Fruit fly (Drosophila melanogaster) whole organism, embryonic: ENCODE data around the gene Send1.

Experiments
- ATbp ChIP-seq: fragments of 200-800 bp; sonication (Bioruptor generic); optimal IDR thresholded peaks from 2 replicates; lab custom pipeline; 2017; ENCODE audit warnings: missing biosample characterization, mild to moderate bottlenecking, missing genetic modification characterization, missing genetic modification reagents
- Atf3 ChIP-seq: fragments of 200-800 bp; sonication (Bioruptor generic); optimal IDR thresholded peaks from 3 replicates; lab custom pipeline; 2016; ENCODE audit warnings: missing biosample characterization, missing genetic modification characterization
- CG13624 ChIP-seq: fragments of 200-800 bp; sonication (Bioruptor generic); optimal IDR thresholded peaks from 2 replicates; lab custom pipeline; 2016; ENCODE audit warnings: missing biosample characterization, missing genetic modification characterization
- CG13775 ChIP-seq: fragments of 200-800 bp; sonication (Bioruptor generic); optimal IDR thresholded peaks from 3 replicates; lab custom pipeline; 2017; ENCODE audit warnings: missing biosample characterization, mild to moderate bottlenecking, missing genetic modification characterization
- CG14441 ChIP-seq: fragments of 200-800 bp; sonication (Bioruptor generic); IDR thresholded peaks from 2 replicates; pipeline ENCODE4 v1.3.6; 2022; ENCODE audit warnings: missing biosample characterization, missing genetic modification characterization
- CG14860 ChIP-seq: fragments of 200-800 bp; sonication (Bioruptor generic); IDR thresholded peaks from 3 replicates; pipeline ENCODE4 v1.3.6; 2022; ENCODE audit warnings: missing biosample characterization, missing genetic modification characterization; ENCODE audit not compliant: partially characterized antibody
- CG1647 ChIP-seq: fragments of 200-800 bp; sonication (Bioruptor generic); optimal IDR thresholded peaks from 3 replicates; lab custom pipeline; 2016; ENCODE audit warnings: missing biosample characterization, missing genetic modification characterization
- CG16815 ChIP-seq: fragments of 200-800 bp; sonication (Bioruptor generic); optimal IDR thresholded peaks from 3 replicates; lab custom pipeline; 2017; ENCODE audit warnings: missing biosample characterization, mild to moderate bottlenecking, missing genetic modification characterization
- CG17359 ChIP-seq: fragments of 200-800 bp; sonication (Bioruptor generic); optimal IDR thresholded peaks from 3 replicates; lab custom pipeline; 2018; ENCODE audit warnings: missing biosample characterization, mild to moderate bottlenecking, missing genetic modification characterization, moderate library complexity
- CG2129 ChIP-seq: fragments of 200-800 bp; sonication (Bioruptor generic); IDR thresholded peaks from 2 replicates; pipeline ENCODE4 v1.3.6; 2022; ENCODE audit warnings: missing biosample characterization, missing genetic modification characterization; ENCODE audit not compliant: partially characterized antibody
- CG30020 ChIP-seq: fragments of 200-800 bp; optimal IDR thresholded peaks from 2 replicates; lab custom pipeline; 2019; ENCODE audit warnings: missing biosample characterization, mild to moderate bottlenecking, missing genetic modification characterization, moderate library complexity
- CG32532 ChIP-seq: fragments of 200-800 bp; sonication (Bioruptor generic); IDR thresholded peaks from 2 replicates; pipeline ENCODE4 v1.3.6; 2022; ENCODE audit warnings: missing biosample characterization, missing genetic modification characterization
- CG42726 ChIP-seq: fragments of 200-800 bp; sonication (Bioruptor generic); IDR thresholded peaks from 2 replicates; pipeline ENCODE4 v1.3.6; 2022; ENCODE audit warnings: missing biosample characterization, missing genetic modification characterization; ENCODE audit not compliant: partially characterized antibody
- CG5180 ChIP-seq: fragments of 200-800 bp; sonication (Bioruptor generic); optimal IDR thresholded peaks from 3 replicates; lab custom pipeline; 2017; ENCODE audit warnings: missing biosample characterization, missing genetic modification characterization, mild to moderate bottlenecking, moderate library complexity, missing genetic modification reagents
- CG6813 ChIP-seq: fragments of 200-800 bp; sonication (Bioruptor generic); optimal IDR thresholded peaks from 2 replicates; lab custom pipeline; 2017; ENCODE audit warnings: missing biosample characterization, missing genetic modification characterization, mild to moderate bottlenecking, moderate library complexity, missing genetic modification reagents
- CG7786 ChIP-seq: fragments of 200-800 bp; sonication (Bioruptor generic); optimal IDR thresholded peaks from 2 replicates; lab custom pipeline; 2016; ENCODE audit warnings: missing biosample characterization, missing genetic modification characterization
- CG8089 ChIP-seq: fragments of 200-800 bp; sonication (Bioruptor generic); optimal IDR thresholded peaks from 3 replicates; lab custom pipeline; 2016; ENCODE audit warnings: missing biosample characterization, missing genetic modification characterization
- CG8388 ChIP-seq: fragments of 200-800 bp; sonication (Bioruptor generic); optimal IDR thresholded peaks from 2 replicates; lab custom pipeline; 2019; ENCODE audit warnings: missing biosample characterization, mild to moderate bottlenecking, missing genetic modification characterization, moderate library complexity
- CoRest ChIP-seq: fragments of 200-800 bp; sonication (Bioruptor generic); optimal IDR thresholded peaks from 3 replicates; lab custom pipeline; 2018; ENCODE audit warnings: missing biosample characterization, mild to moderate bottlenecking, missing genetic modification characterization, moderate library complexity
- Deaf1 ChIP-seq: fragments of 200-800 bp; optimal IDR thresholded peaks from 3 replicates; lab custom pipeline; 2019; ENCODE audit warnings: missing biosample characterization, mild to moderate bottlenecking, missing genetic modification characterization, moderate library complexity
- Dref ChIP-seq: fragments of 200-800 bp; sonication (Bioruptor generic); IDR thresholded peaks from 2 replicates; pipeline ENCODE4 v1.3.6; 2022; ENCODE audit warnings: missing biosample characterization, missing genetic modification characterization
- Elba2 ChIP-seq: fragments of 200-800 bp; sonication (Bioruptor generic); optimal IDR thresholded peaks from 3 replicates; lab custom pipeline; 2016; ENCODE audit warnings: missing biosample characterization, missing genetic modification characterization
- Gug ChIP-seq: fragments of 200-800 bp; sonication (Bioruptor generic); IDR thresholded peaks from 4 replicates; pipeline ENCODE4 v1.3.6; 2022; ENCODE audit warnings: missing biosample characterization, missing genetic modification characterization
- H2.0 ChIP-seq: fragments of 200-800 bp; sonication (Bioruptor generic); IDR thresholded peaks from 2 replicates; pipeline ENCODE4 v1.3.6; 2022; ENCODE audit warnings: missing biosample characterization, missing genetic modification characterization
- HHEX ChIP-seq: fragments of 200-800 bp; sonication (Bioruptor generic); optimal IDR thresholded peaks from 3 replicates; lab custom pipeline; 2017; ENCODE audit warnings: missing biosample characterization, mild to moderate bottlenecking, missing genetic modification characterization, missing genetic modification reagents
- Hand ChIP-seq: fragments of 200-800 bp; sonication (Bioruptor generic); optimal IDR thresholded peaks from 2 replicates; lab custom pipeline; 2017; ENCODE audit warnings: mild to moderate bottlenecking, missing biosample characterization, missing genetic modification reagents, missing genetic modification characterization
- Hr3 ChIP-seq: fragments of 200-800 bp; sonication (Bioruptor generic); optimal IDR thresholded peaks from 3 replicates; lab custom pipeline; 2016; ENCODE audit warnings: missing biosample characterization, missing genetic modification characterization
- Hsf ChIP-seq: fragments of 200-800 bp; sonication (Bioruptor generic); optimal IDR thresholded peaks from 3 replicates; lab custom pipeline; 2016; ENCODE audit warnings: missing biosample characterization, missing genetic modification characterization
- NC2α ChIP-seq: fragments of 200-800 bp; sonication (Bioruptor generic); optimal IDR thresholded peaks from 2 replicates; lab custom pipeline; 2016; ENCODE audit warnings: missing biosample characterization, missing genetic modification characterization
- Oli ChIP-seq: fragments of 200-800 bp; sonication (Bioruptor generic); optimal IDR thresholded peaks from 2 replicates; lab custom pipeline; 2018; ENCODE audit warnings: missing biosample characterization, mild to moderate bottlenecking, missing genetic modification characterization, moderate library complexity
- Scr ChIP-seq: fragments of 200-800 bp; sonication (Bioruptor generic); IDR thresholded peaks from 2 replicates; pipeline ENCODE4 v1.3.6; 2022; ENCODE audit warnings: missing biosample characterization, missing genetic modification characterization; ENCODE audit not compliant: partially characterized antibody
- Sox102F ChIP-seq: fragments of 200-800 bp; sonication (Bioruptor generic); optimal IDR thresholded peaks from 2 replicates; lab custom pipeline; 2018; ENCODE audit warnings: missing biosample characterization, mild to moderate bottlenecking, missing genetic modification characterization, moderate library complexity
- Usf ChIP-seq: fragments of 200-800 bp; sonication (Bioruptor generic); optimal IDR thresholded peaks from 2 replicates; lab custom pipeline; 2017; ENCODE audit warnings: missing genotype, missing biosample characterization, missing genetic modification characterization
- ac ChIP-seq: fragments of 200-800 bp; sonication (Bioruptor generic); optimal IDR thresholded peaks from 3 replicates; lab custom pipeline; 2017; ENCODE audit warnings: missing biosample characterization, mild to moderate bottlenecking, missing genetic modification characterization
- chn ChIP-seq: fragments of 200-800 bp; sonication (Bioruptor generic); optimal IDR thresholded peaks from 2 replicates; lab custom pipeline; 2016; ENCODE audit warnings: missing biosample characterization, missing genetic modification characterization
- disco-r ChIP-seq: fragments of 200-800 bp; sonication (Bioruptor generic); optimal IDR thresholded peaks from 2 replicates; lab custom pipeline; 2016; ENCODE audit warnings: missing biosample characterization, missing genetic modification characterization
- dm ChIP-seq: fragments of 200-800 bp; sonication (Bioruptor generic); optimal IDR thresholded peaks from 3 replicates; lab custom pipeline; 2016; ENCODE audit warnings: missing biosample characterization, missing genetic modification characterization
- gcm2 ChIP-seq: fragments of 200-800 bp; sonication (Bioruptor generic); optimal IDR thresholded peaks from 2 replicates; lab custom pipeline; 2016; ENCODE audit warnings: missing biosample characterization, missing genetic modification characterization
- gfzf ChIP-seq: fragments of 200-800 bp; sonication (Bioruptor generic); optimal IDR thresholded peaks from 2 replicates; lab custom pipeline; 2016; ENCODE audit warnings: missing biosample characterization, mild to moderate bottlenecking, missing genetic modification characterization, moderate library complexity
- h ChIP-seq: fragments of >200 bp; optimal IDR thresholded peaks from 2 replicates; lab custom pipeline; 2017
- jumu ChIP-seq: fragments of 200-800 bp; sonication (Bioruptor generic); optimal IDR thresholded peaks from 3 replicates; lab custom pipeline; 2016; ENCODE audit warnings: missing biosample characterization, missing genetic modification characterization
- onecut ChIP-seq: fragments of 200-800 bp; sonication (Bioruptor generic); IDR thresholded peaks from 2 replicates; pipeline ENCODE4 v1.3.6; 2022; ENCODE audit warnings: missing biosample characterization, missing genetic modification characterization
- p53 ChIP-seq: fragments of 200-800 bp; sonication (Bioruptor generic); optimal IDR thresholded peaks from 2 replicates; lab custom pipeline; 2016; ENCODE audit warnings: missing biosample characterization, missing genetic modification characterization
- pan ChIP-seq, 4 experiments: fragments of >200 bp in 3 of 4; fragments of 200-800 bp in 1 of 4; sonication (Bioruptor generic) in 1 of 4; optimal IDR thresholded peaks in 3 of 4; IDR thresholded peaks in 1 of 4; 2 replicates each; pipeline versions ENCODE4 v1.3.6 to Lab custom; 2017 to 2022; ENCODE audit warnings: missing biosample characterization in 2 of 4, missing genetic modification characterization in 2 of 4, mixed read lengths in 1 of 4
- pros ChIP-seq: fragments of 200-800 bp; sonication (Bioruptor generic); optimal IDR thresholded peaks from 3 replicates; lab custom pipeline; 2019; ENCODE audit warnings: missing biosample characterization, mild to moderate bottlenecking, missing genetic modification characterization, moderate library complexity
- ro ChIP-seq: fragments of 200-800 bp; sonication (Bioruptor generic); IDR thresholded peaks from 2 replicates; pipeline ENCODE4 v1.3.6; 2022; ENCODE audit warnings: missing biosample characterization, missing genetic modification characterization
- sens-2 ChIP-seq: fragments of 200-800 bp; sonication (Bioruptor generic); IDR thresholded peaks from 2 replicates; pipeline ENCODE4 v1.3.6; 2022; ENCODE audit warnings: missing biosample characterization, missing genetic modification characterization
- sqz ChIP-seq: fragments of 200-800 bp; sonication (Bioruptor generic); optimal IDR thresholded peaks from 3 replicates; lab custom pipeline; 2018; ENCODE audit warnings: missing biosample characterization, mild to moderate bottlenecking, missing genetic modification characterization
- tio ChIP-seq: fragments of 200-800 bp; sonication (Bioruptor generic); optimal IDR thresholded peaks from 2 replicates; lab custom pipeline; 2017; ENCODE audit warnings: missing biosample characterization, missing genetic modification characterization, inconsistent platforms
- zen ChIP-seq: fragments of 200-800 bp; sonication (Bioruptor generic); optimal IDR thresholded peaks from 3 replicates; lab custom pipeline; 2018; ENCODE audit warnings: missing biosample characterization, mild to moderate bottlenecking, missing genetic modification characterization, moderate library complexity
- zf30C ChIP-seq: fragments of 200-800 bp; sonication (Bioruptor generic); optimal IDR thresholded peaks from 3 replicates; lab custom pipeline; 2018; ENCODE audit warnings: missing biosample characterization, mild to moderate bottlenecking, missing genetic modification characterization

Send1 gene

dm6 chr2L:2214004-2214403 lies 40.8 kb downstream of the Send1 start, which contains the start of the genes Uch and CG34174 (continued):
- TF ChIP-seq Hsf (peak; percentile 1), Usf (GFP tag; lab: Kevin White, UChicago) (no peak), CG13624 (GFP tag; lab: Kevin White, UChicago) (peak; percentile 45), pan (optimal IDR thresholded peaks at IDR 0.05; lab: Kevin White, UChicago) (no peak), pan (GFP tag; optimal IDR thresholded peaks at IDR 0.05 in 1 of 2, IDR thresholded peaks at IDR 0.05 in 1 of 2) (no peak), CG8388 (GFP tag; lab: Kevin White, UChicago) (no peak), CoRest (tag; lab: Kevin White, UChicago) (peak; percentile 29), Gug (GFP tag; lab: Robert Waterston, UW) (no peak), CG16815 (GFP tag; lab: Kevin White, UChicago) (no peak), Oli (tag; lab: Kevin White, UChicago) (no peak), h (lab: Kevin White, UChicago) (no peak), CG1647 (GFP tag; lab: Kevin White, UChicago) (no peak), chn (no peak), ac (GFP tag; lab: Kevin White, UChicago) (no peak), CG13775 (GFP tag; lab: Kevin White, UChicago) (no peak), CG5180 (GFP tag; lab: Kevin White, UChicago) (no peak), ATbp (GFP tag; lab: Kevin White, UChicago) (no peak), zf30C (GFP tag; lab: Kevin White, UChicago) (no peak), p53 (GFP tag; lab: Kevin White, UChicago) (no peak), CG8089 (no peak), CG32532 (GFP tag; lab: Robert Waterston, UW) (no peak), CG14860 (GFP tag; lab: Robert Waterston, UW) (peak; percentile 64), pros (GFP tag; lab: Kevin White, UChicago) (no peak), onecut (GFP tag; lab: Robert Waterston, UW) (no peak), Hand (GFP tag; lab: Kevin White, UChicago) (no peak), ro (GFP tag; lab: Robert Waterston, UW) (no peak), Deaf1 (tag; lab: Kevin White, UChicago) (no peak), CG30020 (tag; lab: Kevin White, UChicago) (peak; percentile 32), CG6813 (GFP tag; lab: Kevin White, UChicago) (no peak), disco-r (no peak), CG7786 (GFP tag; lab: Kevin White, UChicago) (no peak), NC2α (GFP tag; lab: Kevin White, UChicago) (no peak), Dref (peak; percentile 60), CG14441 (GFP tag; lab: Robert Waterston, UW) (no peak), CG2129 (GFP tag; lab: Robert Waterston, UW) (no peak; the same call in 1 of the 2 replicates), Atf3 (GFP tag; lab: Kevin White, UChicago) (no peak), tio (GFP tag; lab: Kevin White, UChicago) (no peak), Sox102F (no peak), Scr (GFP tag; lab: Robert Waterston, UW) (peak; percentile 78), Hr3 (GFP tag; lab: Kevin White, UChicago) (no peak), jumu (no peak), Elba2 (GFP tag; lab: Kevin White, UChicago) (no peak), HHEX (GFP tag; lab: Kevin White, UChicago) (no peak), zen (tag; lab: Kevin White, UChicago) (peak; percentile 46), gfzf (GFP tag; lab: Kevin White, UChicago) (no peak), sens-2 (GFP tag; lab: Robert Waterston, UW) (no peak), CG17359 (tag; lab: Kevin White, UChicago) (no peak), sqz (GFP tag; lab: Kevin White, UChicago) (no peak), CG42726 (GFP tag; lab: Robert Waterston, UW) (no peak), H2.0 (no peak), dm (GFP tag; lab: Kevin White, UChicago) (no peak), gcm2 (no peak)
